Fruit fly (Drosophila melanogaster) whole organism, embryonic: Measurements from ENCODE around the gene CG12289.

ENCODE experiments used
- CG12104 ChIP-seq: fragments of 200-800 bp; sonication (Bioruptor generic); optimal IDR thresholded peaks from 3 replicates; lab custom pipeline; 2016; ENCODE audit warnings: missing biosample characterization, missing genetic modification characterization
- dysf ChIP-seq: fragments of 200-800 bp; sonication (Bioruptor generic); IDR thresholded peaks from 3 replicates; pipeline ENCODE4 v1.3.6; 2022; ENCODE audit warnings: missing biosample characterization, missing genetic modification characterization
- ro ChIP-seq: fragments of 200-800 bp; sonication (Bioruptor generic); IDR thresholded peaks from 2 replicates; pipeline ENCODE4 v1.3.6; 2022; ENCODE audit warnings: missing biosample characterization, missing genetic modification characterization

dm6 chr3L:11439570-11439969 lies 18.7 kb downstream of the CG12289 start:
- TF ChIP-seq dysf (GFP tag; lab: Robert Waterston, UW) (no peak), ro (GFP tag; lab: Robert Waterston, UW) (no peak), CG12104 (no peak)
